Worm (Caenorhabditis elegans) whole organism, L3 larva: ENCODE results near the gene F23F1.6.

Source experiments
- R02D3.7 ChIP-seq: fragments of 150-350 bp; optimal IDR thresholded peaks from 2 replicates; lab custom pipeline; 2014; ENCODE audit warnings: missing biosample characterization, missing genetic modification characterization
- ZK546.5 ChIP-seq: sonication (generic microtip); optimal IDR thresholded peaks from 2 replicates; lab custom pipeline; 2017; ENCODE audit warnings: missing biosample characterization, missing genetic modification characterization
- aly-2 ChIP-seq: fragments of 150-350 bp; optimal IDR thresholded peaks from 2 replicates; lab custom pipeline; 2014; ENCODE audit warnings: missing biosample characterization, missing genetic modification characterization
- ama-1 ChIP-seq: fragments of 150-350 bp; optimal IDR thresholded peaks from 2 replicates; lab custom pipeline; 2018
- ceh-16 ChIP-seq: sonication (generic microtip); optimal IDR thresholded peaks from 2 replicates; lab custom pipeline; 2017; ENCODE audit warnings: missing biosample characterization, missing genetic modification characterization
- ceh-28 ChIP-seq: fragments of 150-350 bp; optimal IDR thresholded peaks from 2 replicates; lab custom pipeline; 2014; ENCODE audit warnings: missing biosample characterization, missing genetic modification reagents, missing genetic modification characterization
- ceh-82 ChIP-seq: fragments of 150-350 bp; optimal IDR thresholded peaks from 2 replicates; lab custom pipeline; 2014; ENCODE audit warnings: missing biosample characterization, missing genetic modification characterization
- ceh-9 ChIP-seq: sonication (generic microtip); optimal IDR thresholded peaks from 2 replicates; lab custom pipeline; 2018; ENCODE audit warnings: missing biosample characterization, missing genetic modification characterization
- daf-12 ChIP-seq: fragments of 150-350 bp; optimal IDR thresholded peaks from 2 replicates; lab custom pipeline; 2014; ENCODE audit warnings: missing biosample characterization, missing genetic modification reagents, missing genetic modification characterization
- egl-27 ChIP-seq: sonication (generic microtip); optimal IDR thresholded peaks from 4 replicates; lab custom pipeline; 2017; ENCODE audit warnings: missing biosample characterization, missing genetic modification reagents, missing genetic modification characterization
- egl-5 ChIP-seq: fragments of 150-350 bp; optimal IDR thresholded peaks from 2 replicates; lab custom pipeline; 2017; ENCODE audit warnings: missing biosample characterization, missing genetic modification reagents, missing genetic modification characterization, inconsistent platforms
- elt-1 ChIP-seq: fragments of 150-350 bp; optimal IDR thresholded peaks from 2 replicates; lab custom pipeline; 2014; ENCODE audit warnings: missing biosample characterization, missing genetic modification characterization
- elt-2 ChIP-seq: sonication (generic microtip); optimal IDR thresholded peaks from 2 replicates; lab custom pipeline; 2016; ENCODE audit warnings: missing genetic modification reagents, mild to moderate bottlenecking, missing genetic modification characterization, missing compliant biosample characterization
- elt-3 ChIP-seq, 3 experiments: fragments of 150-350 bp in 1 of 3; sonication (generic microtip) in 2 of 3; optimal IDR thresholded peaks; 2 replicates in 2 of 3; 4 replicates in 1 of 3; lab custom pipeline; 2014 to 2017; ENCODE audit warnings: missing biosample characterization in 3 of 3, missing genetic modification characterization in 3 of 3
- eor-1 ChIP-seq, 2 experiments: fragments of 150-350 bp; optimal IDR thresholded peaks; 2 replicates each; lab custom pipeline; 2014 to 2018; ENCODE audit warnings: missing biosample characterization in 2 of 2, missing genetic modification characterization in 2 of 2
- fkh-10 ChIP-seq: sonication (generic microtip); optimal IDR thresholded peaks from 2 replicates; lab custom pipeline; 2017; ENCODE audit warnings: missing biosample characterization, missing genetic modification reagents, missing genetic modification characterization
- fkh-2 ChIP-seq: fragments of 150-350 bp; optimal IDR thresholded peaks from 2 replicates; lab custom pipeline; 2014; ENCODE audit warnings: missing biosample characterization, missing genetic modification reagents, missing genetic modification characterization
- fos-1 ChIP-seq: fragments of 150-350 bp; optimal IDR thresholded peaks from 2 replicates; lab custom pipeline; 2014; ENCODE audit warnings: missing biosample characterization, missing genetic modification characterization
- hmg-11 ChIP-seq: sonication (generic microtip); optimal IDR thresholded peaks from 2 replicates; lab custom pipeline; 2016; ENCODE audit warnings: missing genetic modification characterization, missing compliant biosample characterization
- jun-1 ChIP-seq: fragments of 150-350 bp; optimal IDR thresholded peaks from 2 replicates; lab custom pipeline; 2014; ENCODE audit warnings: missing biosample characterization, missing genetic modification reagents, missing genetic modification characterization
- lin-15B ChIP-seq: fragments of 150-350 bp; optimal IDR thresholded peaks from 2 replicates; lab custom pipeline; 2014; ENCODE audit warnings: missing biosample characterization, missing genetic modification characterization
- lin-39 ChIP-seq: fragments of 150-350 bp; optimal IDR thresholded peaks from 2 replicates; lab custom pipeline; 2018; ENCODE audit warnings: missing biosample characterization, missing genetic modification reagents, missing genetic modification characterization
- lsy-12 ChIP-seq: sonication (generic microtip); optimal IDR thresholded peaks from 2 replicates; lab custom pipeline; 2016; ENCODE audit warnings: mild to moderate bottlenecking, missing genetic modification characterization, missing compliant biosample characterization
- mdl-1 ChIP-seq: fragments of 150-350 bp; optimal IDR thresholded peaks from 2 replicates; lab custom pipeline; 2014; ENCODE audit warnings: missing biosample characterization, missing genetic modification characterization
- mml-1 ChIP-seq: fragments of 150-350 bp; sonication (generic microtip); optimal IDR thresholded peaks from 3 replicates; lab custom pipeline; 2014; ENCODE audit warnings: missing biosample characterization, missing genetic modification characterization
- nfya-1 ChIP-seq: sonication (generic microtip); optimal IDR thresholded peaks from 2 replicates; lab custom pipeline; 2017; ENCODE audit warnings: missing genetic modification characterization, mild to moderate bottlenecking, missing compliant biosample characterization, antibody characterized with exemption, moderate library complexity; ENCODE audit not compliant: insufficient read depth
- nhr-11 ChIP-seq: fragments of 150-350 bp; optimal IDR thresholded peaks from 2 replicates; lab custom pipeline; 2014; ENCODE audit warnings: missing biosample characterization, missing genetic modification characterization
- nhr-12 ChIP-seq: fragments of 150-350 bp; optimal IDR thresholded peaks from 2 replicates; lab custom pipeline; 2014; ENCODE audit warnings: missing biosample characterization, missing genetic modification characterization
- nhr-23 ChIP-seq: fragments of 150-350 bp; optimal IDR thresholded peaks from 2 replicates; lab custom pipeline; 2014; ENCODE audit warnings: missing biosample characterization, missing genetic modification reagents, missing genetic modification characterization
- nhr-237 ChIP-seq: fragments of 150-350 bp; optimal IDR thresholded peaks from 2 replicates; lab custom pipeline; 2014; ENCODE audit warnings: missing biosample characterization, missing genetic modification characterization
- nhr-25 ChIP-seq: sonication (generic microtip); optimal IDR thresholded peaks from 2 replicates; lab custom pipeline; 2017; ENCODE audit warnings: missing biosample characterization, missing genetic modification characterization
- nhr-28 ChIP-seq: fragments of 150-350 bp; optimal IDR thresholded peaks from 2 replicates; lab custom pipeline; 2014; ENCODE audit warnings: missing biosample characterization, missing genetic modification characterization
- nhr-43 ChIP-seq: sonication (generic microtip); optimal IDR thresholded peaks from 2 replicates; lab custom pipeline; 2016; ENCODE audit warnings: mild to moderate bottlenecking, missing genetic modification characterization, missing compliant biosample characterization; ENCODE audit not compliant: poor library complexity, severe bottlenecking
- nhr-67 ChIP-seq: fragments of 150-350 bp; optimal IDR thresholded peaks from 2 replicates; lab custom pipeline; 2014; ENCODE audit warnings: missing biosample characterization, missing genetic modification characterization
- nhr-76 ChIP-seq: fragments of 150-350 bp; sonication (generic microtip); optimal IDR thresholded peaks from 5 replicates; lab custom pipeline; 2014; ENCODE audit warnings: missing biosample characterization, missing genetic modification characterization
- nhr-77 ChIP-seq: fragments of 150-350 bp; optimal IDR thresholded peaks from 2 replicates; lab custom pipeline; 2014; ENCODE audit warnings: missing biosample characterization, missing genetic modification characterization
- pha-4 ChIP-seq: fragments of 150-350 bp; optimal IDR thresholded peaks from 2 replicates; lab custom pipeline; 2014; ENCODE audit warnings: missing biosample characterization, missing genetic modification reagents, missing genetic modification characterization
- pqm-1 ChIP-seq: fragments of 150-350 bp; optimal IDR thresholded peaks from 2 replicates; lab custom pipeline; 2017; ENCODE audit warnings: missing biosample characterization, missing genetic modification characterization, inconsistent platforms
- sea-2 ChIP-seq: fragments of 150-350 bp; sonication (generic microtip); optimal IDR thresholded peaks from 4 replicates; lab custom pipeline; 2014; ENCODE audit warnings: missing biosample characterization, missing genetic modification reagents, missing genetic modification characterization
- skn-1 ChIP-seq: fragments of 150-350 bp; optimal IDR thresholded peaks from 2 replicates; lab custom pipeline; 2014; ENCODE audit warnings: missing biosample characterization, missing genetic modification characterization
- snpc-4 ChIP-seq: fragments of 150-350 bp; optimal IDR thresholded peaks from 2 replicates; lab custom pipeline; 2014; ENCODE audit warnings: missing biosample characterization, missing genetic modification characterization
- tbx-2 ChIP-seq: sonication (generic microtip); optimal IDR thresholded peaks from 2 replicates; lab custom pipeline; 2016; ENCODE audit warnings: mild to moderate bottlenecking, missing genetic modification characterization, missing compliant biosample characterization
- unc-39 ChIP-seq: sonication (generic microtip); optimal IDR thresholded peaks from 4 replicates; lab custom pipeline; 2017; ENCODE audit warnings: missing biosample characterization, missing genetic modification characterization
- unc-62 ChIP-seq: fragments of 150-350 bp; sonication (generic microtip); optimal IDR thresholded peaks from 4 replicates; lab custom pipeline; 2014; ENCODE audit warnings: missing biosample characterization, missing genetic modification reagents, missing genetic modification characterization
- zag-1 ChIP-seq: fragments of 150-350 bp; optimal IDR thresholded peaks from 2 replicates; lab custom pipeline; 2014; ENCODE audit warnings: missing biosample characterization, missing genetic modification characterization
- ztf-11 ChIP-seq: fragments of 150-350 bp; optimal IDR thresholded peaks from 2 replicates; lab custom pipeline; 2014; ENCODE audit warnings: missing biosample characterization, missing genetic modification characterization
- ztf-4 ChIP-seq: fragments of 150-350 bp; optimal IDR thresholded peaks from 2 replicates; lab custom pipeline; 2014; ENCODE audit warnings: missing biosample characterization, missing genetic modification characterization

The F23F1.6 gene

DNA sequence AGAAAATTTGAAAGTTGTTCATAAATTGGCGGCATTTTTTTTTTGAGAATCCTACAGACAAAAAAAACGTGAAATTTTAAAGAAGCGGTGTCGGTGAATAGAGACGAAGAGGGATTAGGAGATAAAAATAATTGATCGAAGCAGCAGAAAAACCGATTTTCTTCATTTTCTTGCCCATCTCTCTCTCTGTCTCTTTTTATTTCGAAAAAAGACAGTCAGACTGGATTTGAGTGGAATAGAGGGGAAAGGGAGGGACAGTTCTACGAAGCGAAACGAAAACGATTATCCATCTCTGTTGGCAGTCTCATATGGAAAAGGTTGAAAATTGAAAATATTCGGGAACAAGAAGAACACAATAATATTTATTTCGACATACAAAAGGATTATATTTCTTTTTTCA lies 7.5 kb downstream of the F23F1.6 start:
- TF ChIP-seq nhr-25 (tag; lab: Kevin White, UChicago) (peak; percentile 45), aly-2 (tag; lab: Kevin White, UChicago) (no peak)
- TF ChIP-seq, all 47 proteins: peak for 1

DNA sequence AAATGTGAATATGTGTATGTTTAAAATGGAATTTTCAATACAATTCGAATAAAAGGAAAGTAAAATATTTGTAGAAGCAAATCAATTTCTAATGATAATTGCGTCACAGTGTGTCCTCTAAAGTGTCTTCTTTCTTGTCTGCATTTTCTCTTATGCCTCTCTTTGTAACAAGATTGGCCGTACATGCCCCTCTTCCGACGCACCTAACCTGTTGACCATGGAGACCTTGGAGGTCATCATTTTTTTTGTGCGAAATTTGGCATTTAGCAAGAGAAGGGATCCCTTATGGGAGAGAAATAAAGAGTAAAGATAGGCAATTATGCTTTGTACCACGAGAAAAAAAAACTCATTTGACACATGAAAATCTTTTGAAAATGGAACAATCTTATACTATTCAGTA lies 8.8 kb downstream of the F23F1.6 start, which contains the start of gene F23F1.4:
TSS of gene F23F1.4 (minus strand) at position 141 of the 400 bp plus-strand sequence.
- TF ChIP-seq nhr-25 (tag; lab: Kevin White, UChicago): peak; percentile 62
- TF ChIP-seq ceh-28 (tag; lab: Kevin White, UChicago): no peak

DNA sequence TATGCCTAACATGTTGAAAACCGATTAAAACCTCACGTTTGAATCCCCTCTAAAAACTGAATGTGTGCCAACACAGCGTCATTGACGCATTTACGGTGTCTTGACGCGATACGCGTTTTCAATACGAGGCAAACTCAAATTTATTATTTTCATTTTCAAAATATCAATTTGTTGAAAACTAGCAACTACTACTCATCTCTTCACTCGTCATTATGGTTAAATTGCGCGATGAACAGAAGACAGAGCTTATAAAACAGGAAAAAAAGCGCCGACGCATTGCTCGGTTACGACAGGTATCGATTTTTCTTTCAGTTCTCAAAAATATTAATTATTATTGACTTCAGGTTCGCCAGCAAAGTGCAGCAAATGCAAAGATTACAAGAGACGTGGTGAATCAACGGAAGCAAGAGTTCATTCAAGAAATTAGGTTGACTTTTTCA lies 12.5 kb downstream of the F23F1.6 start, which contains the start of gene enee-1:
TSS of gene enee-1 (plus strand) at position 108 of the 440 bp plus-strand sequence.
- TF ChIP-seq hmg-11 (tag; lab: Kevin White, UChicago) (peak; percentile 0), pha-4 (peak; percentile 93), unc-39 (no peak), nhr-76 (tag; lab: Kevin White, UChicago) (no peak), nhr-12 (tag; lab: Kevin White, UChicago) (no peak), egl-5 (tag; lab: Kevin White, UChicago) (peak; percentile 73), ZK546.5 (tag; lab: Kevin White, UChicago) (no peak), skn-1 (tag; lab: Kevin White, UChicago) (peak; percentile 65), elt-3 (tag; optimal IDR thresholded peaks at IDR 0.05; lab: Kevin White, UChicago) (no peak), mml-1 (tag; lab: Kevin White, UChicago) (no peak), lsy-12 (tag; lab: Kevin White, UChicago) (peak; percentile 77), zag-1 (no peak), ceh-82 (tag; lab: Kevin White, UChicago) (no peak), nhr-28 (no peak), daf-12 (tag; lab: Kevin White, UChicago) (no peak), unc-62 (GFP tag; lab: Kevin White, UChicago) (no peak), ceh-28 (tag; lab: Kevin White, UChicago) (peak; percentile 80), lin-15B (peak; percentile 90), mdl-1 (tag; lab: Kevin White, UChicago) (no peak), aly-2 (tag; lab: Kevin White, UChicago) (no peak), eor-1 (tag; optimal IDR thresholded peaks at IDR 0.05; lab: Kevin White, UChicago) (no peak), fos-1 (tag; lab: Kevin White, UChicago) (peak; percentile 49), fkh-10 (GFP tag; lab: Kevin White, UChicago) (peak; percentile 16), sea-2 (GFP tag; lab: Kevin White, UChicago) (no peak), pqm-1 (tag; lab: Kevin White, UChicago) (peak; percentile 46), elt-2 (tag; lab: Kevin White, UChicago) (peak; percentile 42), ceh-9 (tag; lab: Kevin White, UChicago) (no peak), tbx-2 (tag; lab: Kevin White, UChicago) (peak; percentile 82), fkh-2 (tag; lab: Kevin White, UChicago) (no peak), nhr-25 (tag; lab: Kevin White, UChicago) (peak; percentile 89), ztf-11 (tag; lab: Kevin White, UChicago) (peak; percentile 8), nfya-1 (tag; lab: Kevin White, UChicago) (peak; percentile 90), nhr-237 (no peak), ceh-16 (tag; lab: Kevin White, UChicago) (no peak), egl-27 (tag; lab: Kevin White, UChicago) (no peak), snpc-4 (tag; lab: Kevin White, UChicago) (peak; percentile 74), nhr-11 (tag; lab: Kevin White, UChicago) (no peak), ama-1 (peak; percentile 97), elt-1 (tag; lab: Kevin White, UChicago) (no peak), nhr-43 (tag; lab: Kevin White, UChicago) (peak; percentile 91), ztf-4 (peak; percentile 79), lin-39 (tag; lab: Kevin White, UChicago) (peak; percentile 81), nhr-23 (peak; percentile 93), R02D3.7 (tag; lab: Kevin White, UChicago) (peak; percentile 59), nhr-67 (tag; lab: Kevin White, UChicago) (no peak), jun-1 (tag; lab: Kevin White, UChicago) (peak; percentile 38), nhr-77 (tag; lab: Kevin White, UChicago) (peak; percentile 34)
